Fruit fly (Drosophila melanogaster) whole organism, prepupa: Measurements from ENCODE around the gene sit.

Source experiments
- CG10631 ChIP-seq: fragments of 200-800 bp; sonication (Bioruptor generic); optimal IDR thresholded peaks from 2 replicates; lab custom pipeline; 2016; ENCODE audit warnings: missing biosample characterization, missing genetic modification characterization
- CG11294 ChIP-seq: fragments of 200-800 bp; sonication (Bioruptor generic); IDR thresholded peaks from 2 replicates; pipeline ENCODE4 v1.3.6; 2022; ENCODE audit warnings: missing biosample characterization, missing genetic modification characterization
- CG11762 ChIP-seq: fragments of 200-800 bp; sonication (Bioruptor generic); optimal IDR thresholded peaks from 3 replicates; lab custom pipeline; 2016; ENCODE audit warnings: missing biosample characterization, missing genetic modification characterization; ENCODE audit not compliant: insufficient read depth
- CG11902 ChIP-seq: fragments of 200-800 bp; sonication (Bioruptor generic); optimal IDR thresholded peaks from 3 replicates; lab custom pipeline; 2016; ENCODE audit warnings: missing biosample characterization, missing genetic modification characterization
- CG15336 ChIP-seq: fragments of 200-800 bp; sonication (Bioruptor generic); IDR thresholded peaks from 2 replicates; pipeline ENCODE4 v1.3.6; 2022; ENCODE audit warnings: missing biosample characterization, missing genetic modification characterization
- CG1621 ChIP-seq: fragments of 200-800 bp; sonication (Bioruptor generic); optimal IDR thresholded peaks from 3 replicates; lab custom pipeline; 2018; ENCODE audit warnings: missing biosample characterization, mild to moderate bottlenecking, missing genetic modification characterization
- CG16779 ChIP-seq: fragments of 200-800 bp; sonication (Bioruptor generic); optimal IDR thresholded peaks from 3 replicates; lab custom pipeline; 2017; ENCODE audit warnings: missing biosample characterization, mild to moderate bottlenecking, missing genetic modification characterization
- CG34406 ChIP-seq: fragments of 200-800 bp; sonication (Bioruptor generic); optimal IDR thresholded peaks from 3 replicates; lab custom pipeline; 2016; ENCODE audit warnings: missing biosample characterization, missing genetic modification characterization
- CG4318 ChIP-seq: fragments of 200-800 bp; sonication (Bioruptor generic); optimal IDR thresholded peaks from 3 replicates; lab custom pipeline; 2017; ENCODE audit warnings: missing biosample characterization, mild to moderate bottlenecking, missing genetic modification characterization
- CG6163 ChIP-seq: fragments of 200-800 bp; sonication (Bioruptor generic); IDR thresholded peaks from 3 replicates; pipeline ENCODE4 v1.3.6; 2022; ENCODE audit warnings: missing biosample characterization, missing genetic modification characterization
- CG6276 ChIP-seq: fragments of 200-800 bp; sonication (Bioruptor generic); optimal IDR thresholded peaks from 2 replicates; lab custom pipeline; 2017; ENCODE audit warnings: missing biosample characterization, mild to moderate bottlenecking, missing genetic modification characterization
- CG6792 ChIP-seq: fragments of 200-800 bp; sonication (Bioruptor generic); optimal IDR thresholded peaks from 3 replicates; lab custom pipeline; 2016; ENCODE audit warnings: missing biosample characterization, missing genetic modification characterization
- CG6808 ChIP-seq: fragments of 200-800 bp; sonication (Bioruptor generic); optimal IDR thresholded peaks from 3 replicates; lab custom pipeline; 2017; ENCODE audit warnings: missing biosample characterization, missing genetic modification characterization, mild to moderate bottlenecking, moderate library complexity, missing genetic modification reagents
- CG6854 ChIP-seq: fragments of 200-800 bp; sonication (Bioruptor generic); optimal IDR thresholded peaks from 2 replicates; lab custom pipeline; 2017; ENCODE audit warnings: missing biosample characterization, mild to moderate bottlenecking, missing genetic modification characterization
- CG8119 ChIP-seq: fragments of 200-800 bp; sonication (Bioruptor generic); IDR thresholded peaks from 3 replicates; pipeline ENCODE4 v1.3.6; 2022; ENCODE audit warnings: missing biosample characterization, missing genetic modification characterization
- CG8319 ChIP-seq: fragments of 200-800 bp; sonication (Bioruptor generic); optimal IDR thresholded peaks from 3 replicates; lab custom pipeline; 2016; ENCODE audit warnings: missing biosample characterization, missing genetic modification characterization
- CG9139 ChIP-seq: fragments of 200-800 bp; sonication (Bioruptor generic); optimal IDR thresholded peaks from 3 replicates; lab custom pipeline; 2017; ENCODE audit warnings: missing biosample characterization, mild to moderate bottlenecking, missing genetic modification characterization
- Eip75B ChIP-seq: fragments of 200-800 bp; sonication (Bioruptor generic); optimal IDR thresholded peaks from 3 replicates; lab custom pipeline; 2016; ENCODE audit warnings: missing biosample characterization, missing genetic modification characterization
- Eip78C ChIP-seq: fragments of 200-800 bp; sonication (Bioruptor generic); peaks from one replicate; lab custom pipeline; 2016; ENCODE audit warnings: missing biosample characterization, missing genetic modification characterization
- Eip93F ChIP-seq: fragments of 200-800 bp; sonication (Bioruptor generic); optimal IDR thresholded peaks from 2 replicates; lab custom pipeline; 2016; ENCODE audit warnings: missing biosample characterization, mild to moderate bottlenecking, missing genetic modification characterization
- Ets21C ChIP-seq: fragments of 200-800 bp; sonication (Bioruptor generic); optimal IDR thresholded peaks from 3 replicates; lab custom pipeline; 2016; ENCODE audit warnings: missing biosample characterization, missing genetic modification characterization
- Ets96B ChIP-seq: fragments of 200-800 bp; optimal IDR thresholded peaks from 2 replicates; lab custom pipeline; 2019; ENCODE audit warnings: missing biosample characterization, mild to moderate bottlenecking, missing genetic modification characterization, moderate library complexity
- Gug ChIP-seq: fragments of 200-800 bp; sonication (Bioruptor generic); IDR thresholded peaks from 2 replicates; pipeline ENCODE4 v1.3.6; 2022; ENCODE audit warnings: missing biosample characterization, missing genetic modification characterization
- Hr38 ChIP-seq: sonication (Bioruptor generic); optimal IDR thresholded peaks from 2 replicates; lab custom pipeline; 2016; ENCODE audit warnings: missing biosample characterization, missing genetic modification characterization
- Lpt ChIP-seq: fragments of 200-800 bp; sonication (Bioruptor generic); optimal IDR thresholded peaks from 3 replicates; lab custom pipeline; 2016; ENCODE audit warnings: missing biosample characterization, missing genetic modification characterization
- Met ChIP-seq: fragments of 200-800 bp; sonication (Bioruptor generic); optimal IDR thresholded peaks from 3 replicates; lab custom pipeline; 2016; ENCODE audit warnings: missing biosample characterization, missing genetic modification characterization
- Smox ChIP-seq: fragments of 200-800 bp; sonication (Bioruptor generic); optimal IDR thresholded peaks from 3 replicates; lab custom pipeline; 2016; ENCODE audit warnings: missing biosample characterization, missing genetic modification characterization
- Sox102F ChIP-seq: fragments of 200-800 bp; sonication (Bioruptor generic); optimal IDR thresholded peaks from 2 replicates; lab custom pipeline; 2016; ENCODE audit warnings: missing biosample characterization, mild to moderate bottlenecking, missing genetic modification characterization
- Sox14 ChIP-seq: fragments of 200-800 bp; sonication (Bioruptor generic); optimal IDR thresholded peaks from 3 replicates; lab custom pipeline; 2016; ENCODE audit warnings: missing biosample characterization, missing genetic modification characterization
- achi ChIP-seq: fragments of 200-800 bp; sonication (Bioruptor generic); optimal IDR thresholded peaks from 3 replicates; lab custom pipeline; 2016; ENCODE audit warnings: missing biosample characterization, missing genetic modification characterization
- cyc ChIP-seq: fragments of 200-800 bp; sonication (Bioruptor generic); optimal IDR thresholded peaks from 3 replicates; lab custom pipeline; 2016; ENCODE audit warnings: missing biosample characterization, missing genetic modification characterization
- fd59A ChIP-seq: fragments of 200-800 bp; sonication (Bioruptor generic); optimal IDR thresholded peaks from 2 replicates; lab custom pipeline; 2017; ENCODE audit warnings: missing biosample characterization, mild to moderate bottlenecking, missing genetic modification characterization, missing genetic modification reagents
- lz ChIP-seq: fragments of 200-800 bp; sonication (Bioruptor generic); optimal IDR thresholded peaks from 3 replicates; lab custom pipeline; 2016; ENCODE audit warnings: missing biosample characterization, missing genetic modification characterization
- pdm3 ChIP-seq: fragments of 200-800 bp; sonication (Bioruptor generic); optimal IDR thresholded peaks from 3 replicates; lab custom pipeline; 2016; ENCODE audit warnings: missing biosample characterization, missing genetic modification characterization
- salr ChIP-seq, 2 experiments: fragments of 200-800 bp; sonication (Bioruptor generic); optimal IDR thresholded peaks; 3 replicates each; lab custom pipeline; 2016 to 2018; ENCODE audit warnings: missing biosample characterization in 2 of 2, missing genetic modification characterization in 2 of 2, mild to moderate bottlenecking in 1 of 2
- spab ChIP-seq: fragments of 200-800 bp; sonication (Bioruptor generic); optimal IDR thresholded peaks from 2 replicates; lab custom pipeline; 2017; ENCODE audit warnings: missing biosample characterization, mild to moderate bottlenecking, missing genetic modification characterization, missing genetic modification reagents
- ss ChIP-seq, 2 experiments: fragments of 200-800 bp; sonication (Bioruptor generic); optimal IDR thresholded peaks; 2 replicates in 1 of 2; 3 replicates in 1 of 2; lab custom pipeline; 2017 to 2018; ENCODE audit warnings: mild to moderate bottlenecking in 2 of 2, missing biosample characterization in 2 of 2, missing genetic modification characterization in 2 of 2, moderate library complexity in 1 of 2
- svp ChIP-seq: fragments of 200-800 bp; sonication (Bioruptor generic); peaks from one replicate; lab custom pipeline; 2016; ENCODE audit warnings: missing biosample characterization, missing genetic modification characterization
- topi ChIP-seq: fragments of 200-800 bp; sonication (Bioruptor generic); optimal IDR thresholded peaks from 3 replicates; lab custom pipeline; 2016; ENCODE audit warnings: missing biosample characterization, missing genetic modification characterization
- vri ChIP-seq: fragments of 200-800 bp; sonication (Bioruptor generic); optimal IDR thresholded peaks from 3 replicates; lab custom pipeline; 2016; ENCODE audit warnings: missing biosample characterization, mild to moderate bottlenecking, missing genetic modification characterization

The sit gene

dm6 chr3R:22526353-22526907 lies 35.9 kb downstream of the sit start (continued):
- TF ChIP-seq Ets21C (no peak), Eip78C (peak; percentile 91), achi (GFP tag; lab: Kevin White, UChicago) (peak; percentile 41), spab (GFP tag; lab: Kevin White, UChicago) (peak; percentile 49), CG15336 (GFP tag; lab: Robert Waterston, UW) (no peak), Sox14 (GFP tag; lab: Kevin White, UChicago) (peak; percentile 17), CG9139 (GFP tag; lab: Kevin White, UChicago) (peak; percentile 30), pdm3 (GFP tag; lab: Kevin White, UChicago) (peak; percentile 48), cyc (GFP tag; lab: Kevin White, UChicago) (no peak), CG6276 (peak; percentile 2), CG8319 (no peak), Smox (GFP tag; lab: Kevin White, UChicago) (peak; percentile 14), Met (GFP tag; lab: Kevin White, UChicago) (peak; percentile 37), CG16779 (tag; lab: Kevin White, UChicago) (no peak), Eip75B (GFP tag; lab: Kevin White, UChicago) (peak; percentile 56), CG6854 (GFP tag; lab: Kevin White, UChicago) (no peak), CG11294 (no peak), Lpt (GFP tag; lab: Kevin White, UChicago) (no peak), Gug (GFP tag; lab: Robert Waterston, UW) (peak; percentile 29; the same call in 1 of the 2 replicates), CG11902 (GFP tag; lab: Kevin White, UChicago) (no peak), CG4318 (peak; percentile 35), CG1621 (tag; lab: Kevin White, UChicago) (peak; percentile 8), CG8119 (no peak), Eip93F (no peak), CG34406 (GFP tag; lab: Kevin White, UChicago) (no peak), salr (GFP tag; optimal IDR thresholded peaks at IDR 0.05; lab: Kevin White, UChicago) (peak in 1 of 2 experiments; percentile 63), CG6792 (GFP tag; lab: Kevin White, UChicago) (peak; percentile 23)

- TF ChIP-seq CG6854 (GFP tag; lab: Kevin White, UChicago), result no peak
- TF ChIP-seq vri (GFP tag; lab: Kevin White, UChicago), result peak; percentile 2
- no peak for TF ChIP-seq Ets96B (tag; lab: Kevin White, UChicago)
- peak in 1 of 2 experiments; percentile 20 for TF ChIP-seq ss (GFP tag; optimal IDR thresholded peaks at IDR 0.05; lab: Kevin White, UChicago)
- no peak for TF ChIP-seq pdm3 (GFP tag; lab: Kevin White, UChicago)
- no peak for TF ChIP-seq Ets21C
- no peak for TF ChIP-seq CG6792 (GFP tag; lab: Kevin White, UChicago)
- no peak for TF ChIP-seq CG1621 (tag; lab: Kevin White, UChicago)
- no peak for TF ChIP-seq topi (GFP tag; lab: Kevin White, UChicago)
- TF ChIP-seq fd59A (GFP tag; lab: Kevin White, UChicago), result no peak
- peak; percentile 14 for TF ChIP-seq lz (GFP tag; lab: Kevin White, UChicago)
- no peak for TF ChIP-seq Met (GFP tag; lab: Kevin White, UChicago)
- no peak for TF ChIP-seq Hr38 (GFP tag; lab: Kevin White, UChicago)
- TF ChIP-seq achi (GFP tag; lab: Kevin White, UChicago), result no peak
- TF ChIP-seq CG6808, result peak; percentile 27
- TF ChIP-seq CG6163 (GFP tag; lab: Robert Waterston, UW), result 0 out of 3 replicates have a peak, but pooled peaks have one; percentile 26
These were observed 36.6 kb downstream of the sit start for dm6 chr3R:22525546-22526352.

- no peak for TF ChIP-seq CG10631 (GFP tag; lab: Kevin White, UChicago)
- peak; percentile 62 for TF ChIP-seq svp (GFP tag; lab: Kevin White, UChicago)
- no peak for TF ChIP-seq spab (GFP tag; lab: Kevin White, UChicago)
- TF ChIP-seq CG11762 (GFP tag; lab: Kevin White, UChicago), result no peak
- TF ChIP-seq Sox102F (GFP tag; lab: Kevin White, UChicago), result no peak
- TF ChIP-seq, all 60 proteins: peak for 1
These were observed 37.3 kb downstream of the sit start for dm6 chr3R:22525073-22525413.
